Fruit fly (Drosophila melanogaster) whole organism, embryonic: ENCODE measurements around the gene CG11342.
A peak's percentile ranks its signal among the peaks of the same experiment; 100 is the strongest.

ENCODE experiments used
- ATbp ChIP-seq: fragments of 200-800 bp; sonication (Bioruptor generic); optimal IDR thresholded peaks from 2 replicates; lab custom pipeline; 2017; ENCODE audit warnings: missing biosample characterization, mild to moderate bottlenecking, missing genetic modification characterization, missing genetic modification reagents
- Blimp-1 ChIP-seq: fragments of 200-800 bp; sonication (Bioruptor generic); optimal IDR thresholded peaks from 3 replicates; lab custom pipeline; 2018; ENCODE audit warnings: missing biosample characterization, missing genetic modification characterization, mild to moderate bottlenecking, moderate library complexity, missing genetic modification reagents
- CG10274 ChIP-seq: fragments of 200-800 bp; sonication (Bioruptor generic); optimal IDR thresholded peaks from 3 replicates; lab custom pipeline; 2017; ENCODE audit warnings: missing biosample characterization, mild to moderate bottlenecking, missing genetic modification characterization
- CG10366 ChIP-seq: fragments of 200-800 bp; sonication (Bioruptor generic); IDR thresholded peaks from 2 replicates; pipeline ENCODE4 v1.3.6; 2022; ENCODE audit warnings: missing biosample characterization, missing genetic modification characterization
- CG10565 ChIP-seq: fragments of 200-800 bp; sonication (Bioruptor generic); optimal IDR thresholded peaks from 3 replicates; lab custom pipeline; 2016; ENCODE audit warnings: missing biosample characterization, mild to moderate bottlenecking, missing genetic modification characterization
- CG11085 ChIP-seq: fragments of 200-800 bp; sonication (Bioruptor generic); IDR thresholded peaks from 2 replicates; pipeline ENCODE4 v1.3.6; 2022; ENCODE audit warnings: missing biosample characterization, missing genetic modification characterization
- CG11696 ChIP-seq: fragments of 200-800 bp; sonication (Bioruptor generic); IDR thresholded peaks from 2 replicates; pipeline ENCODE4 v1.3.6; 2022; ENCODE audit warnings: missing biosample characterization, missing genetic modification characterization
- CG12071 ChIP-seq: fragments of 200-800 bp; sonication (Bioruptor generic); optimal IDR thresholded peaks from 3 replicates; lab custom pipeline; 2018; ENCODE audit warnings: missing biosample characterization, mild to moderate bottlenecking, missing genetic modification characterization
- CG12104 ChIP-seq: fragments of 200-800 bp; sonication (Bioruptor generic); optimal IDR thresholded peaks from 3 replicates; lab custom pipeline; 2016; ENCODE audit warnings: missing biosample characterization, missing genetic modification characterization
- CG15073 ChIP-seq: fragments of 200-800 bp; sonication (Bioruptor generic); optimal IDR thresholded peaks from 2 replicates; lab custom pipeline; 2016; ENCODE audit warnings: missing biosample characterization, missing genetic modification characterization
- CG15479 ChIP-seq: fragments of 200-800 bp; sonication (Bioruptor generic); optimal IDR thresholded peaks from 3 replicates; lab custom pipeline; 2019; ENCODE audit warnings: missing biosample characterization, mild to moderate bottlenecking, missing genetic modification characterization, moderate library complexity
- CG15601 ChIP-seq: fragments of 200-800 bp; sonication (Bioruptor generic); optimal IDR thresholded peaks from 3 replicates; lab custom pipeline; 2019; ENCODE audit warnings: missing biosample characterization, mild to moderate bottlenecking, missing genetic modification characterization, moderate library complexity
- CG1602 ChIP-seq: fragments of 200-800 bp; sonication (Bioruptor generic); optimal IDR thresholded peaks from 3 replicates; lab custom pipeline; 2016; ENCODE audit warnings: missing biosample characterization, missing genetic modification characterization
- CG17359 ChIP-seq: fragments of 200-800 bp; sonication (Bioruptor generic); optimal IDR thresholded peaks from 3 replicates; lab custom pipeline; 2018; ENCODE audit warnings: missing biosample characterization, mild to moderate bottlenecking, missing genetic modification characterization, moderate library complexity
- CG18619 ChIP-seq: fragments of 200-800 bp; sonication (Bioruptor generic); optimal IDR thresholded peaks from 3 replicates; lab custom pipeline; 2017; ENCODE audit warnings: missing biosample characterization, mild to moderate bottlenecking, missing genetic modification characterization
- CG30431 ChIP-seq: fragments of 200-800 bp; sonication (Bioruptor generic); optimal IDR thresholded peaks from 2 replicates; lab custom pipeline; 2017; ENCODE audit warnings: missing biosample characterization, missing genetic modification characterization
- CG31388 ChIP-seq: fragments of 200-800 bp; sonication (Bioruptor generic); optimal IDR thresholded peaks from 2 replicates; lab custom pipeline; 2016; ENCODE audit warnings: missing biosample characterization, missing genetic modification characterization
- CG3726 ChIP-seq: fragments of 200-800 bp; sonication (Bioruptor generic); IDR thresholded peaks from 3 replicates; pipeline ENCODE4, ENCODE4 v1.3.6; 2022; ENCODE audit warnings: missing biosample characterization, missing genetic modification characterization
- CG3995 ChIP-seq: fragments of 200-800 bp; sonication (Bioruptor generic); optimal IDR thresholded peaks from 3 replicates; lab custom pipeline; 2016; ENCODE audit warnings: missing biosample characterization, missing genetic modification characterization
- CG4424 ChIP-seq: fragments of 200-800 bp; sonication (Bioruptor generic); optimal IDR thresholded peaks from 3 replicates; lab custom pipeline; 2016; ENCODE audit warnings: missing biosample characterization, missing genetic modification characterization
- CG5180 ChIP-seq: fragments of 200-800 bp; sonication (Bioruptor generic); optimal IDR thresholded peaks from 3 replicates; lab custom pipeline; 2017; ENCODE audit warnings: missing biosample characterization, missing genetic modification characterization, mild to moderate bottlenecking, moderate library complexity, missing genetic modification reagents
- CG6254 ChIP-seq: fragments of 200-800 bp; sonication (Bioruptor generic); optimal IDR thresholded peaks from 3 replicates; lab custom pipeline; 2017; ENCODE audit warnings: mild to moderate bottlenecking, missing biosample characterization, missing genetic modification reagents, missing genetic modification characterization
- CG6272 ChIP-seq: fragments of 200-800 bp; sonication (Bioruptor generic); IDR thresholded peaks from 2 replicates; pipeline ENCODE4 v1.3.6; 2022; ENCODE audit warnings: missing biosample characterization, missing genetic modification characterization
- CG6683 ChIP-seq: fragments of 200-800 bp; sonication (Bioruptor generic); optimal IDR thresholded peaks from 2 replicates; lab custom pipeline; 2017; ENCODE audit warnings: missing biosample characterization, mild to moderate bottlenecking, missing genetic modification characterization, missing genetic modification reagents
- CG6765 ChIP-seq: fragments of 200-800 bp; sonication (Bioruptor generic); optimal IDR thresholded peaks from 3 replicates; lab custom pipeline; 2017; ENCODE audit warnings: missing biosample characterization, mild to moderate bottlenecking, missing genetic modification characterization
- Camta ChIP-seq: fragments of 200-800 bp; sonication (Bioruptor generic); optimal IDR thresholded peaks from 2 replicates; lab custom pipeline; 2016; ENCODE audit warnings: missing biosample characterization, missing genetic modification characterization
- D19A ChIP-seq: fragments of 200-800 bp; optimal IDR thresholded peaks from 3 replicates; lab custom pipeline; 2019; ENCODE audit warnings: missing biosample characterization, mild to moderate bottlenecking, missing genetic modification characterization, moderate library complexity
- Fer1 ChIP-seq: fragments of 200-800 bp; sonication (Bioruptor generic); optimal IDR thresholded peaks from 2 replicates; lab custom pipeline; 2017; ENCODE audit warnings: missing biosample characterization, mild to moderate bottlenecking, missing genetic modification characterization
- HLH3B ChIP-seq: fragments of 200-800 bp; sonication (Bioruptor generic); IDR thresholded peaks from 2 replicates; pipeline ENCODE4 v1.3.6; 2022; ENCODE audit warnings: missing biosample characterization, missing genetic modification characterization
- HmgZ ChIP-seq: fragments of 200-800 bp; sonication (Bioruptor generic); optimal IDR thresholded peaks from 2 replicates; lab custom pipeline; 2018; ENCODE audit warnings: missing biosample characterization, mild to moderate bottlenecking, missing genetic modification characterization
- Hmr ChIP-seq: fragments of 200-800 bp; sonication (Bioruptor generic); optimal IDR thresholded peaks from 3 replicates; lab custom pipeline; 2017; ENCODE audit warnings: mild to moderate bottlenecking, missing biosample characterization, missing genetic modification reagents, missing genetic modification characterization
- Lim3 ChIP-seq: fragments of 200-800 bp; sonication (Bioruptor generic); IDR thresholded peaks from 2 replicates; pipeline ENCODE4 v1.3.6; 2022; ENCODE audit warnings: missing biosample characterization, missing genetic modification characterization
- MTF-1 ChIP-seq: fragments of 200-800 bp; sonication (Bioruptor generic); optimal IDR thresholded peaks from 2 replicates; lab custom pipeline; 2018; ENCODE audit warnings: missing biosample characterization, mild to moderate bottlenecking, missing genetic modification characterization, borderline replicate concordance
- Ptx1 ChIP-seq: fragments of 200-800 bp; sonication (Bioruptor generic); IDR thresholded peaks from 2 replicates; pipeline ENCODE4 v1.3.6; 2022; ENCODE audit warnings: missing biosample characterization, missing genetic modification characterization
- Rx ChIP-seq: fragments of 200-800 bp; sonication (Bioruptor generic); IDR thresholded peaks from 2 replicates; pipeline ENCODE4 v1.3.6; 2022; ENCODE audit warnings: missing biosample characterization, missing genetic modification characterization
- ab ChIP-seq: fragments of 200-800 bp; sonication (Bioruptor generic); optimal IDR thresholded peaks from 2 replicates; lab custom pipeline; 2016; ENCODE audit warnings: missing biosample characterization, missing genetic modification characterization
- ac ChIP-seq: fragments of 200-800 bp; sonication (Bioruptor generic); optimal IDR thresholded peaks from 3 replicates; lab custom pipeline; 2017; ENCODE audit warnings: missing biosample characterization, mild to moderate bottlenecking, missing genetic modification characterization
- amos ChIP-seq: fragments of 200-800 bp; sonication (Bioruptor generic); IDR thresholded peaks from 2 replicates; pipeline ENCODE4 v1.3.6; 2022; ENCODE audit warnings: missing biosample characterization, missing genetic modification characterization; ENCODE audit not compliant: partially characterized antibody
- chm ChIP-seq: fragments of 200-800 bp; sonication (Bioruptor generic); IDR thresholded peaks from 2 replicates; pipeline ENCODE4 v1.3.6; 2022; ENCODE audit warnings: missing biosample characterization, missing genetic modification characterization
- chn ChIP-seq: fragments of 200-800 bp; sonication (Bioruptor generic); optimal IDR thresholded peaks from 2 replicates; lab custom pipeline; 2016; ENCODE audit warnings: missing biosample characterization, missing genetic modification characterization
- ems ChIP-seq: fragments of 200-800 bp; sonication (Bioruptor generic); optimal IDR thresholded peaks from 3 replicates; lab custom pipeline; 2016; ENCODE audit warnings: missing biosample characterization, missing genetic modification characterization
- her ChIP-seq: fragments of 200-800 bp; sonication (Bioruptor generic); optimal IDR thresholded peaks from 2 replicates; lab custom pipeline; 2016; ENCODE audit warnings: missing biosample characterization, missing genetic modification characterization
- insv ChIP-seq, 2 experiments: fragments of 200-800 bp; sonication (Bioruptor generic); optimal IDR thresholded peaks; 3 replicates each; lab custom pipeline; 2016 to 2018; ENCODE audit warnings: missing biosample characterization in 2 of 2, missing genetic modification characterization in 2 of 2
- kah ChIP-seq: fragments of 200-800 bp; sonication (Bioruptor generic); optimal IDR thresholded peaks from 2 replicates; lab custom pipeline; 2018; ENCODE audit warnings: missing biosample characterization, mild to moderate bottlenecking, missing genetic modification characterization
- lmd ChIP-seq: fragments of 200-800 bp; sonication (Bioruptor generic); IDR thresholded peaks from 2 replicates; pipeline ENCODE4 v1.3.6; 2022; ENCODE audit warnings: missing biosample characterization, missing genetic modification characterization
- nerfin-2 ChIP-seq: fragments of 200-800 bp; sonication (Bioruptor generic); IDR thresholded peaks from 2 replicates; pipeline ENCODE4 v1.3.6; 2022; ENCODE audit warnings: missing biosample characterization, missing genetic modification characterization; ENCODE audit not compliant: partially characterized antibody
- ro ChIP-seq: fragments of 200-800 bp; sonication (Bioruptor generic); IDR thresholded peaks from 2 replicates; pipeline ENCODE4 v1.3.6; 2022; ENCODE audit warnings: missing biosample characterization, missing genetic modification characterization
- schlank ChIP-seq: fragments of 200-800 bp; sonication (Bioruptor generic); optimal IDR thresholded peaks from 2 replicates; lab custom pipeline; 2018; ENCODE audit warnings: missing biosample characterization, mild to moderate bottlenecking, missing genetic modification characterization
- sim ChIP-seq: fragments of 200-800 bp; sonication (Bioruptor generic); IDR thresholded peaks from 2 replicates; pipeline ENCODE4 v1.3.6; 2022; ENCODE audit warnings: missing biosample characterization, missing genetic modification characterization
- sna ChIP-seq: fragments of 200-800 bp; sonication (Bioruptor generic); IDR thresholded peaks from 2 replicates; pipeline ENCODE4 v1.3.6; 2022; ENCODE audit warnings: missing biosample characterization, missing genetic modification characterization; ENCODE audit not compliant: partially characterized antibody
- tio ChIP-seq: fragments of 200-800 bp; sonication (Bioruptor generic); optimal IDR thresholded peaks from 2 replicates; lab custom pipeline; 2017; ENCODE audit warnings: missing biosample characterization, missing genetic modification characterization, inconsistent platforms
- z ChIP-seq: fragments of 200-800 bp; sonication (Bioruptor generic); IDR thresholded peaks from 3 replicates; pipeline ENCODE4 v1.3.6; 2022; ENCODE audit warnings: missing biosample characterization, missing genetic modification characterization

CG11342 gene

DNA sequence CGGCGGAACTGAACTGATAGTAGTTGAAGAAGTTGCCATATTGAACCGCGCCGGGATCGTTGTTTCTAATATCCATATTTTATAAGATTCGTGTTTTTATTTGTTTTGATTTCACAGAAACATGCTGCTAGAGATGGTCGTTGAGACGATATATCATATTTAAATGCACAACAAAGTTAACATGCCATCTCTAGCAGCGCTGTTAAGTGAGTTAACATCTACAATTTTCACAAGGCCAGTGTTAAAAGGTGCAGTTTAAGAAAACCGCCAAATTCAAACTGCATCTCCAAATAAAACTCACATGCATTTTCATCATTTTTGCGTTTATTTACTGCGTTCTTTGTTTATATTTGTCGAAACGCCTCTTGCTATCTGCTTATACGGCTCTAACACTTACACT is at the start of gene CG11342 (continued):
- no peak for TF ChIP-seq CG10366 (GFP tag; lab: Robert Waterston, UW)
- TF ChIP-seq CG17359 = no peak
- TF ChIP-seq CG6254 = no peak
- TF ChIP-seq amos (GFP tag; lab: Robert Waterston, UW) = peak; percentile 85
- TF ChIP-seq insv (GFP tag; optimal IDR thresholded peaks at IDR 0.05; lab: Kevin White, UChicago) = no peak
- TF ChIP-seq CG6765 (GFP tag; lab: Kevin White, UChicago) = no peak
- no peak for TF ChIP-seq CG12104 (GFP tag; lab: Kevin White, UChicago)
- no peak for TF ChIP-seq CG15601 (tag; lab: Kevin White, UChicago)
- TF ChIP-seq CG15479 (GFP tag; lab: Kevin White, UChicago) = no peak
- no peak for TF ChIP-seq CG6272 (GFP tag; lab: Robert Waterston, UW)
- no peak for TF ChIP-seq CG5180 (GFP tag; lab: Kevin White, UChicago)
- TF ChIP-seq Blimp-1 = no peak
- no peak for TF ChIP-seq ro
- TF ChIP-seq z = no peak
- TF ChIP-seq lmd (GFP tag; lab: Robert Waterston, UW) = no peak
- TF ChIP-seq kah = no peak
- no peak for TF ChIP-seq D19A (tag; lab: Kevin White, UChicago)
- no peak for TF ChIP-seq CG12071
- TF ChIP-seq CG3726 (GFP tag; lab: Robert Waterston, UW) = no peak
- no peak for TF ChIP-seq CG15073 (GFP tag; lab: Kevin White, UChicago)
- TF ChIP-seq sim = no peak
- TF ChIP-seq CG11085 (GFP tag; lab: Robert Waterston, UW) = no peak
- no peak for TF ChIP-seq Ptx1
- no peak for TF ChIP-seq CG10274 (GFP tag; lab: Kevin White, UChicago)
- peak; percentile 34; the same call in 1 of the 2 replicates for TF ChIP-seq nerfin-2
- no peak for TF ChIP-seq Lim3 (GFP tag; lab: Robert Waterston, UW)
- no peak for TF ChIP-seq ab (GFP tag; lab: Kevin White, UChicago)
- TF ChIP-seq ems (GFP tag; lab: Kevin White, UChicago) = no peak
- no peak for TF ChIP-seq Camta
- no peak for TF ChIP-seq CG3995 (GFP tag; lab: Kevin White, UChicago)
- TF ChIP-seq HLH3B = no peak
- TF ChIP-seq tio (GFP tag; lab: Kevin White, UChicago) = no peak
- no peak for TF ChIP-seq ac (GFP tag; lab: Kevin White, UChicago)
- no peak for TF ChIP-seq CG30431 (GFP tag; lab: Kevin White, UChicago)
- no peak for TF ChIP-seq Fer1 (GFP tag; lab: Kevin White, UChicago)
- TF ChIP-seq chm = no peak
- peak; percentile 89 for TF ChIP-seq sna (GFP tag; lab: Robert Waterston, UW)
- no peak for TF ChIP-seq CG4424 (GFP tag; lab: Kevin White, UChicago)
- TF ChIP-seq Rx (GFP tag; lab: Robert Waterston, UW) = no peak
- TF ChIP-seq MTF-1 (GFP tag; lab: Kevin White, UChicago) = no peak
- TF ChIP-seq CG18619 = no peak
- TF ChIP-seq ATbp = no peak
- TF ChIP-seq schlank (tag; lab: Kevin White, UChicago) = no peak
- TF ChIP-seq CG10565 (GFP tag; lab: Kevin White, UChicago) = no peak
- no peak for TF ChIP-seq chn (GFP tag; lab: Kevin White, UChicago)
- no peak for TF ChIP-seq CG11696
- no peak for TF ChIP-seq CG6683 (GFP tag; lab: Kevin White, UChicago)
- no peak for TF ChIP-seq CG1602 (GFP tag; lab: Kevin White, UChicago)
- TF ChIP-seq Hmr = no peak
- TF ChIP-seq CG31388 (GFP tag; lab: Kevin White, UChicago) = no peak
- TF ChIP-seq her (GFP tag; lab: Kevin White, UChicago) = no peak
- peak; percentile 42 for TF ChIP-seq HmgZ (tag; lab: Kevin White, UChicago)
